Worm (Caenorhabditis elegans) whole organism, young adult: Measurements from ENCODE around the gene F02C12.1.
"Not testable (repeated sequence)": the region's sequence is repeated elsewhere in the genome, so short reads cannot be mapped to it uniquely, and the experiment has no call there.

Experiments used
- B0035.1 ChIP-seq: sonication (generic microtip); optimal IDR thresholded peaks from 2 replicates; lab custom pipeline; 2016; ENCODE audit warnings: missing genetic modification characterization, mild to moderate bottlenecking, missing compliant biosample characterization, missing genotype, missing genetic modification reagents
- B0336.3 ChIP-seq: fragments of 200-800 bp; sonication (Bioruptor generic); IDR thresholded peaks from 2 replicates; pipeline ENCODE4 v1.3.6; 2022; ENCODE audit warnings: missing genetic modification characterization, missing compliant biosample characterization
- F10E7.11 ChIP-seq: sonication (generic microtip); optimal IDR thresholded peaks from 2 replicates; lab custom pipeline; 2017; ENCODE audit warnings: mild to moderate bottlenecking, missing genetic modification characterization, moderate library complexity, missing compliant biosample characterization
- F23B12.7 ChIP-seq: sonication (generic microtip); optimal IDR thresholded peaks from 2 replicates; lab custom pipeline; 2017; ENCODE audit warnings: missing genetic modification characterization, mild to moderate bottlenecking, missing compliant biosample characterization, antibody characterized with exemption, moderate library complexity; ENCODE audit not compliant: insufficient read depth
- F49E8.2 ChIP-seq: sonication (generic microtip); optimal IDR thresholded peaks from 3 replicates; lab custom pipeline; 2017; ENCODE audit warnings: missing genetic modification characterization, mild to moderate bottlenecking, missing compliant biosample characterization, antibody characterized with exemption, moderate library complexity; ENCODE audit not compliant: insufficient read depth
- F52B5.7 ChIP-seq: sonication (generic microtip); optimal IDR thresholded peaks from 2 replicates; lab custom pipeline; 2016; ENCODE audit warnings: mild to moderate bottlenecking, missing genetic modification characterization, missing compliant biosample characterization
- K12H6.12 ChIP-seq: fragments of 200-800 bp; sonication (Bioruptor generic); optimal IDR thresholded peaks from 2 replicates; lab custom pipeline; 2018; ENCODE audit warnings: mild to moderate bottlenecking, missing genetic modification characterization, missing compliant biosample characterization
- aptf-2 ChIP-seq: fragments of 200-800 bp; sonication (Bioruptor generic); conservative IDR thresholded peaks from 2 replicates; pipeline ENCODE4 v1.3.6; 2022; ENCODE audit warnings: missing genetic modification reagents, missing genetic modification characterization, missing compliant biosample characterization
- athp-1 ChIP-seq: sonication (generic microtip); optimal IDR thresholded peaks from 2 replicates; lab custom pipeline; 2017; ENCODE audit warnings: mild to moderate bottlenecking, missing genetic modification characterization, missing compliant biosample characterization
- bed-2 ChIP-seq: fragments of 200-800 bp; sonication (Bioruptor generic); IDR thresholded peaks from 2 replicates; pipeline ENCODE4 v1.3.6; 2022; ENCODE audit warnings: missing genetic modification reagents, missing genetic modification characterization, missing compliant biosample characterization
- ccch-3 ChIP-seq: fragments of 200-800 bp; sonication (Bioruptor generic); optimal IDR thresholded peaks from 2 replicates; lab custom pipeline; 2018; ENCODE audit warnings: mild to moderate bottlenecking, missing genetic modification characterization, missing compliant biosample characterization
- cebp-1 ChIP-seq, 2 experiments: fragments of 200-800 bp in 1 of 2; sonication (Bioruptor generic) in 1 of 2; sonication (generic microtip) in 1 of 2; IDR thresholded peaks in 1 of 2; optimal IDR thresholded peaks in 1 of 2; 2 replicates each; pipeline versions ENCODE4 v1.3.6 to Lab custom; 2017 to 2022; ENCODE audit warnings: missing compliant biosample characterization in 2 of 2, missing genetic modification characterization in 2 of 2, mild to moderate bottlenecking in 1 of 2, missing genetic modification reagents in 1 of 2, moderate library complexity in 1 of 2
- ceh-100 ChIP-seq: fragments of 200-800 bp; sonication (Bioruptor generic); IDR thresholded peaks from 2 replicates; pipeline ENCODE4 v1.3.6; 2022; ENCODE audit warnings: missing genetic modification reagents, missing genetic modification characterization, missing compliant biosample characterization
- ceh-27 ChIP-seq: fragments of 200-800 bp; sonication (Bioruptor generic); optimal IDR thresholded peaks from 2 replicates; lab custom pipeline; 2018; ENCODE audit warnings: mild to moderate bottlenecking, missing genetic modification characterization, moderate library complexity, missing compliant biosample characterization
- chd-7 ChIP-seq: sonication (generic microtip); optimal IDR thresholded peaks from 2 replicates; lab custom pipeline; 2016; ENCODE audit warnings: mild to moderate bottlenecking, missing genetic modification characterization, moderate library complexity, missing compliant biosample characterization
- egl-44 ChIP-seq: fragments of 200-800 bp; sonication (Bioruptor generic); IDR thresholded peaks from 2 replicates; pipeline ENCODE4 v1.3.6; 2022; ENCODE audit warnings: missing genetic modification reagents, missing genetic modification characterization, missing compliant biosample characterization
- egrh-3 ChIP-seq: fragments of 200-800 bp; sonication (Bioruptor generic); IDR thresholded peaks from 2 replicates; pipeline ENCODE4 v1.3.6; 2022; ENCODE audit warnings: missing genetic modification reagents, missing genetic modification characterization, missing compliant biosample characterization
- ekl-4 ChIP-seq: fragments of 200-800 bp; sonication (Bioruptor generic); IDR thresholded peaks from 2 replicates; pipeline ENCODE4 v1.3.6; 2022; ENCODE audit warnings: missing genetic modification reagents, missing genetic modification characterization, missing compliant biosample characterization
- fkh-3 ChIP-seq: sonication (generic microtip); optimal IDR thresholded peaks from 2 replicates; lab custom pipeline; 2016; ENCODE audit warnings: mild to moderate bottlenecking, missing genetic modification characterization, missing compliant biosample characterization
- him-1 ChIP-seq: sonication (generic microtip); optimal IDR thresholded peaks from 2 replicates; lab custom pipeline; 2016; ENCODE audit warnings: missing genotype, missing genetic modification reagents, missing genetic modification characterization, missing compliant biosample characterization
- hmg-1.2 ChIP-seq: fragments of 200-800 bp; sonication (Bioruptor generic); IDR thresholded peaks from 2 replicates; pipeline ENCODE4 v1.3.6; 2022; ENCODE audit warnings: missing genetic modification reagents, missing genetic modification characterization, missing compliant biosample characterization
- hrde-1 ChIP-seq: sonication (generic microtip); optimal IDR thresholded peaks from 2 replicates; lab custom pipeline; 2016; ENCODE audit warnings: missing genetic modification characterization, mild to moderate bottlenecking, missing compliant biosample characterization, moderate library complexity, missing genotype, missing genetic modification reagents, borderline replicate concordance
- lag-1 ChIP-seq: fragments of 200-800 bp; sonication (Bioruptor generic); IDR thresholded peaks from 2 replicates; pipeline ENCODE4 v1.3.6; 2022; ENCODE audit warnings: missing genetic modification reagents, missing genetic modification characterization, missing compliant biosample characterization
- let-607 ChIP-seq, 2 experiments: fragments of 200-800 bp in 1 of 2; sonication (Bioruptor generic) in 1 of 2; sonication (generic microtip) in 1 of 2; optimal IDR thresholded peaks; 2 replicates each; lab custom pipeline; 2016 to 2018; ENCODE audit warnings: mild to moderate bottlenecking in 2 of 2, missing compliant biosample characterization in 2 of 2, missing genetic modification characterization in 2 of 2, moderate library complexity in 2 of 2, missing genotype in 1 of 2
- lin-35 ChIP-seq, 3 experiments: fragments of 150-350 bp in 2 of 3; sonication (generic microtip) in 1 of 3; optimal IDR thresholded peaks; 2 replicates each; lab custom pipeline; 2014 to 2018; ENCODE audit warnings: missing biosample characterization in 3 of 3, missing genetic modification characterization in 3 of 3, missing genetic modification reagents in 3 of 3
- lin-54 ChIP-seq: fragments of 200-800 bp; sonication (Bioruptor generic); optimal IDR thresholded peaks from 2 replicates; lab custom pipeline; 2018; ENCODE audit warnings: mild to moderate bottlenecking, missing genetic modification characterization, missing compliant biosample characterization
- lsl-1 ChIP-seq: fragments of 200-800 bp; sonication (Bioruptor generic); optimal IDR thresholded peaks from 2 replicates; lab custom pipeline; 2018; ENCODE audit warnings: mild to moderate bottlenecking, missing genetic modification characterization, moderate library complexity, missing compliant biosample characterization
- madf-3 ChIP-seq: fragments of 200-800 bp; sonication (Bioruptor generic); IDR thresholded peaks from 2 replicates; pipeline ENCODE4 v1.3.6; 2022; ENCODE audit warnings: missing genetic modification reagents, missing genetic modification characterization, missing compliant biosample characterization
- nfyb-1 ChIP-seq: fragments of 200-800 bp; sonication (Bioruptor generic); IDR thresholded peaks from 2 replicates; pipeline ENCODE4 v1.3.6; 2022; ENCODE audit warnings: missing genetic modification reagents, missing genetic modification characterization, missing compliant biosample characterization
- nhr-90 ChIP-seq: sonication (generic microtip); optimal IDR thresholded peaks from 2 replicates; lab custom pipeline; 2016; ENCODE audit warnings: missing genotype, mild to moderate bottlenecking, missing genetic modification characterization, missing compliant biosample characterization
- pbrm-1 ChIP-seq: fragments of 200-800 bp; sonication (Bioruptor generic); IDR thresholded peaks from 2 replicates; pipeline ENCODE4 v1.3.6; 2022; ENCODE audit warnings: missing genetic modification reagents, missing genetic modification characterization, missing compliant biosample characterization
- rec-8 ChIP-seq, 2 experiments: sonication (generic microtip); optimal IDR thresholded peaks; 2 replicates each; lab custom pipeline; 2016; ENCODE audit warnings: mild to moderate bottlenecking in 2 of 2, missing genetic modification characterization in 2 of 2, missing genetic modification reagents in 2 of 2, missing genotype in 2 of 2, missing biosample characterization in 1 of 2, missing compliant biosample characterization in 1 of 2, moderate library complexity in 1 of 2
- repo-1 ChIP-seq: sonication (generic microtip); optimal IDR thresholded peaks from 2 replicates; lab custom pipeline; 2017; ENCODE audit warnings: mild to moderate bottlenecking, missing genetic modification characterization, missing compliant biosample characterization
- rpc-1 ChIP-seq, 2 experiments: fragments of 150-350 bp in 1 of 2; sonication (generic microtip) in 1 of 2; optimal IDR thresholded peaks; 2 replicates each; lab custom pipeline; 2014 to 2018; ENCODE audit warnings: missing biosample characterization in 1 of 2, missing genetic modification characterization in 1 of 2, missing genetic modification reagents in 1 of 2, missing genotype in 1 of 2
- sea-2 ChIP-seq: fragments of 200-800 bp; sonication (Bioruptor generic); IDR thresholded peaks from 2 replicates; pipeline ENCODE4 v1.3.6; 2022; ENCODE audit warnings: missing genetic modification characterization, missing compliant biosample characterization
- snpc-4 ChIP-seq, 5 experiments: fragments of 150-350 bp in 1 of 5; sonication (generic microtip) in 4 of 5; optimal IDR thresholded peaks; 2 replicates each; lab custom pipeline; 2014 to 2018; ENCODE audit warnings: missing genetic modification characterization in 5 of 5, missing biosample characterization in 3 of 5, antibody characterized with exemption in 2 of 5, mild to moderate bottlenecking in 2 of 5, missing compliant biosample characterization in 2 of 5, missing genotype in 2 of 5, moderate library complexity in 2 of 5, missing genetic modification reagents in 1 of 5
- tbp1 ChIP-seq: fragments of 200-800 bp; sonication (Bioruptor generic); optimal IDR thresholded peaks from 2 replicates; lab custom pipeline; 2018; ENCODE audit warnings: mild to moderate bottlenecking, missing genetic modification characterization, missing compliant biosample characterization
- tbx-9 ChIP-seq: sonication (generic microtip); optimal IDR thresholded peaks from 2 replicates; lab custom pipeline; 2016; ENCODE audit warnings: borderline replicate concordance, missing genetic modification characterization, inconsistent platforms, missing compliant biosample characterization
- zim-3 ChIP-seq: sonication (generic microtip); optimal IDR thresholded peaks from 2 replicates; lab custom pipeline; 2017; ENCODE audit warnings: mild to moderate bottlenecking, missing genetic modification characterization, moderate library complexity, missing compliant biosample characterization
- ztf-18 ChIP-seq: sonication (generic microtip); optimal IDR thresholded peaks from 2 replicates; lab custom pipeline; 2016; ENCODE audit warnings: missing genotype, mild to moderate bottlenecking, missing genetic modification characterization, missing compliant biosample characterization
- ztf-22 ChIP-seq: fragments of 200-800 bp; sonication (Bioruptor generic); optimal IDR thresholded peaks from 2 replicates; lab custom pipeline; 2018; ENCODE audit warnings: mild to moderate bottlenecking, missing genetic modification characterization, moderate library complexity, missing compliant biosample characterization
- ztf-25 ChIP-seq: fragments of 200-800 bp; sonication (Bioruptor generic); IDR thresholded peaks from 2 replicates; pipeline ENCODE4 v1.3.6; 2022; ENCODE audit warnings: missing genetic modification reagents, missing genetic modification characterization, missing compliant biosample characterization
- ztf-26 ChIP-seq: sonication (generic microtip); optimal IDR thresholded peaks from 2 replicates; lab custom pipeline; 2017; ENCODE audit warnings: missing genetic modification characterization, missing compliant biosample characterization
- ztf-28 ChIP-seq: fragments of 200-800 bp; sonication (Bioruptor generic); IDR thresholded peaks from 2 replicates; pipeline ENCODE4 v1.3.6; 2022; ENCODE audit warnings: missing genetic modification reagents, missing genetic modification characterization, missing compliant biosample characterization

F02C12.1 gene

ce11 chrX:13448665-13449099 lies 46.8 kb downstream of the F02C12.1 start (continued):
- TF ChIP-seq F10E7.11 (tag; lab: Kevin White, UChicago) = peak; percentile 64
- TF ChIP-seq ztf-18 = peak; percentile 76
- peak; percentile 52 for TF ChIP-seq lin-54 (GFP tag; lab: Kevin White, UChicago)
- TF ChIP-seq nfyb-1 (GFP tag; lab: Robert Waterston, UW) = peak; percentile 81
- 0 out of 2 replicates have a peak, but pooled peaks have one; percentile 7 for TF ChIP-seq lag-1 (GFP tag; lab: Robert Waterston, UW)
- peak; percentile 72 for TF ChIP-seq fkh-3 (tag; lab: Kevin White, UChicago)
- TF ChIP-seq nhr-90 = peak; percentile 92
- TF ChIP-seq ceh-27 (GFP tag; lab: Kevin White, UChicago) = peak; percentile 62
- TF ChIP-seq hmg-1.2 (GFP tag; lab: Robert Waterston, UW) = peak; percentile 84
- TF ChIP-seq egrh-3 = peak; percentile 47; the same call in 1 of the 2 replicates
- TF ChIP-seq sea-2 = peak; percentile 55; the same call in 1 of the 2 replicates
- peak; percentile 92 for TF ChIP-seq ztf-26
- TF ChIP-seq snpc-4 (GFP tag; optimal IDR thresholded peaks at IDR 0.05; lab: Kevin White, UChicago) = peak; percentile 66
- peak in 3 of 4 experiments; percentile 68 to 80 (median 80) for TF ChIP-seq snpc-4 (tag; optimal IDR thresholded peaks at IDR 0.05; lab: Kevin White, UChicago)
- peak; percentile 25 for TF ChIP-seq ztf-22 (GFP tag; lab: Kevin White, UChicago)
- TF ChIP-seq F52B5.7 (tag; lab: Kevin White, UChicago) = peak; percentile 62
- TF ChIP-seq rpc-1 (optimal IDR thresholded peaks at IDR 0.05; lab: Kevin White, UChicago) = peak; percentile 94
- TF ChIP-seq rpc-1 (tag; optimal IDR thresholded peaks at IDR 0.05; lab: Kevin White, UChicago) = peak; percentile 97
- peak; percentile 89 for TF ChIP-seq chd-7
- TF ChIP-seq him-1 = peak; percentile 96
- 0 out of 2 replicates have a peak, but pooled peaks have one; percentile 55 for TF ChIP-seq ztf-25 (GFP tag; lab: Robert Waterston, UW)
- peak; percentile 67 for TF ChIP-seq ekl-4 (GFP tag; lab: Robert Waterston, UW)
- peak; percentile 51 for TF ChIP-seq cebp-1 (GFP tag; IDR thresholded peaks at IDR 0.05; lab: Robert Waterston, UW)
- TF ChIP-seq cebp-1 (tag; optimal IDR thresholded peaks at IDR 0.05; lab: Kevin White, UChicago) = not testable (repeated sequence)
- TF ChIP-seq tbx-9 (tag; lab: Kevin White, UChicago) = peak; percentile 15
- peak; percentile 69 for TF ChIP-seq K12H6.12 (tag; lab: Kevin White, UChicago)
- TF ChIP-seq B0035.1 (tag; lab: Kevin White, UChicago) = peak; percentile 86
- peak; percentile 92 for TF ChIP-seq pbrm-1 (GFP tag; lab: Robert Waterston, UW)
- TF ChIP-seq madf-3 = 0 out of 2 replicates have a peak, but pooled peaks have one; percentile 56
- 0 out of 2 replicates have a peak, but pooled peaks have one; percentile 7 for TF ChIP-seq bed-2 (GFP tag; lab: Robert Waterston, UW)
- peak; percentile 93 for TF ChIP-seq tbp1 (GFP tag; lab: Kevin White, UChicago)
- TF ChIP-seq ztf-28 (GFP tag; lab: Robert Waterston, UW) = 0 out of 2 replicates have a peak, but pooled peaks have one; percentile 21
- peak; percentile 77 for TF ChIP-seq athp-1 (tag; lab: Kevin White, UChicago)
- peak; percentile 77 to 79 for TF ChIP-seq rec-8 (tag; optimal IDR thresholded peaks at IDR 0.05; lab: Kevin White, UChicago)
- peak; percentile 44 for TF ChIP-seq F49E8.2 (tag; lab: Kevin White, UChicago)
- peak; percentile 77; the same call in 1 of the 2 replicates for TF ChIP-seq B0336.3 (GFP tag; lab: Robert Waterston, UW)
- TF ChIP-seq aptf-2 (GFP tag; lab: Robert Waterston, UW) = 0 out of 2 replicates have a peak, but pooled peaks have one; percentile 55
- TF ChIP-seq let-607 (tag; optimal IDR thresholded peaks at IDR 0.05; lab: Kevin White, UChicago) = peak; percentile 51 to 79
- TF ChIP-seq lsl-1 (GFP tag; lab: Kevin White, UChicago) = peak; percentile 10
- peak; percentile 89 for TF ChIP-seq egl-44 (GFP tag; lab: Robert Waterston, UW)
- peak; percentile 72 for TF ChIP-seq hrde-1 (tag; lab: Kevin White, UChicago)
- 0 out of 2 replicates have a peak, but pooled peaks have one; percentile 25 for TF ChIP-seq ceh-100
- peak; percentile 85 for TF ChIP-seq repo-1 (tag; lab: Kevin White, UChicago)
- peak; percentile 20 for TF ChIP-seq ccch-3 (GFP tag; lab: Kevin White, UChicago)
- peak; percentile 56 for TF ChIP-seq zim-3
- peak in 1 of 3 experiments; percentile 67 for TF ChIP-seq lin-35 (GFP tag; optimal IDR thresholded peaks at IDR 0.05; lab: Kevin White, UChicago)
- TF ChIP-seq F23B12.7 (tag; lab: Kevin White, UChicago) = peak; percentile 80
